Fruit fly (Drosophila melanogaster) whole organism, larva: ENCODE data around the gene CG46244.

Experiments used
- noc ChIP-seq: fragments of 200-800 bp; sonication (Bioruptor generic); optimal IDR thresholded peaks from 3 replicates; lab custom pipeline; 2019; ENCODE audit warnings: missing biosample characterization, mild to moderate bottlenecking, missing genetic modification characterization, moderate library complexity

CG46244 gene

dm6 chr2L:19750571-19750970 lies 144.2 kb downstream of the CG46244 start:
- TF ChIP-seq noc (tag; lab: Kevin White, UChicago), result no peak

DNA sequence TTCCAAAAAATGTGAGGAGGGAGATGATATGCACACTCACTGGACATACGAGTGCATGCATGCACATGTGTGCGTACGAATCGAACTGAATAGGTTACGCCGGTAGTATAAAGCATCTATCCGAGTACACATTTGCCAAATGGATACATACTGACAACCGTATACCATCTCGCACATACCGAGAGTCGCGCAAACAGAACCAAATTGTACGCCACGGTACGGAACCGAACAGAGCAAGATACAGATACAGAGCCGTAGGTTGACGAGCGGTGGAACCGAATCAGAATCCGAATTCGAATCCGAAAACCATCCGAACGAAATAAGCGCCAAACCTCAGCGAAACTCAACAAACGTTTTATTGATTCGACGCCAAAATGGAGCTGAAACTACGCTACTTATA lies 148.6 kb downstream of the CG46244 start:
- no peak for TF ChIP-seq noc (tag; lab: Kevin White, UChicago)

- no peak for TF ChIP-seq noc (tag; lab: Kevin White, UChicago)
Measured at dm6 chr2L:19756040-19756439, 149.7 kb downstream of the CG46244 start.

dm6 chr2L:19756716-19757115 lies 150.3 kb downstream of the CG46244 start, which contains the start of gene CG10631:
CG10631 (minus strand) TSS chr2L:19756904.
- TF ChIP-seq noc (tag; lab: Kevin White, UChicago), result no peak

DNA sequence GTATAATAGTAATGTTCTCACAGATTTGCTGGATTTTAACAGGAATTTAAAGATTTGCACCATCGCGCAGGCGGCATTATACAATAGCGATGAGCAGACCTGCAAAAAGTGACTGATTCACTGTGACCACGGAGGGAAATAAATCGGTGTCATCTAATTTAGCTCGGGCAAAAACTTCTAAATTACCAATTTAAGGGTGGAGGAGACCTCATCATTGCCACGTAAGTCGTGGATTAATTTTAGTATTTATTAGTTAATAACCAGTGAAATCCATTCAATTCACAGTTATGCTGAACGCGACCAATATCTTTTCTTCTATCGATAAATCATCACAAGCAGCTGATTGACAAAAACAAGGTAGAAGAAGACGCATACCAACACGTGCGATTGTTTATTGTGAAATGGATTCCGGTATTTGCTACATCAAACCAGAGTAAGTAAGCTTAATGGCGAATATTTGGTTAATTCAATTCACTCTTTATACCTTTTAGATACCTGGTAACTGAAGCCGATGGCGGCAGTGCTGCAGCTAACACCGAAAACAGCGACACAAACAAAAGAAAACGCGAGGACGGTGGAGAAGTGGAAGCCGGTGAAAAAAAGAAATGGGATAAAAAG lies 152.3 kb downstream of the CG46244 start, which contains the start of the genes CG10628 and Dus3:
Gene CG10628 (minus strand): TSS at position 105 of the 618 bp plus-strand sequence.
Gene Dus3 (plus strand): TSS at position 369 of the 618 bp plus-strand sequence.
- TF ChIP-seq noc (tag; lab: Kevin White, UChicago), result peak; percentile 85

DNA sequence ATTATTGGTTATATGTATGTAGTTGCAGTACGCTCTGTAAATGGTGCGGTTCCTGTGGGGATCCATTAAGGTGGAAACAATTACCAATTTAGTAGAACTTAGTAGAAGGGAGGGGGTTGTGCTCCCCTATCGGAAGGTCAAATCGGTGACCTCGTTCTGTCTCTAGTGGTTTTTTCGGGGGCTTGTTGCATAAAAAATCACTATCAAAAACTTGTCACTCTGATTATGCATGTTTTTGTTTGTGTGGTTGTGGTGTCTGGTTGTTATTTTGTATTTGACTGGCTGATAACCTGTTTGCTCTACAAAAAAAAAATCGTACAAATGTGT lies 157.0 kb downstream of the CG46244 start:
- TF ChIP-seq noc (tag; lab: Kevin White, UChicago), result no peak

DNA sequence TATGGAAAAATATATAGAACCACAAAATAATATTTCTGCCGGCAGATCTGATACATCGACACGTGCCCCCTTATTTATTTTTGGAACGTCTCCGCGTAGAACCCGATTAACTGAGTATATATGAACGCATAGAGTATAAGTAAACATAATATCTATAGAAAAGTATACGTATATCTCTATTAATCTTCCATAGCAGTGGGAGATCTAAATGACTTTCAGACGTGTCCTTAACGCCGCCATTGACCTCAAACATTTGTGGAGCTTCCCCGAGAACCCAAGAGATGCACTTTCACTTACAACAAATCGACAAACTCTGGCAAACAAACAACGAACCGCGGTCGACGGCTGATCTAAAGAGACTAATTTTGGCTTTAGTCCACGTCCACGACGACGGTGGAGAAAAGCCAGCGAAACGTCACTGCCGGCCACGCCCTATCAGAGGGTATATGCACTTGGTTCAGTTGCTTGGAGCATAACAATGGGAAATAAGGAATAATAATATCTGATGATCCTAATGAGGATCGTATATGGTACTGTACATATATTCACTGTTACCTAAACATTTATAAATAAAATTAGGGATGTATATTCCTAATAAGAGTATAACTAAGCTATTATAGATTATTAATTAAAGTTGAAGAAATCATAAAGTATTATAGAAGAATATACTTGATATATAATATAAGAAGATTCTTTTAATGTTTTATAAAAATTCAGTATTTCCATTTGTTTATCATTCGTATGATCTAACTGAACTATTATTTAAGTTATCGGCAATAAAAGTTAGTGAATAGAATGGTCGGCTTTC lies 157.6 kb downstream of the CG46244 start, which contains the start of gene fbp:
Gene fbp (minus strand): TSS at position 364 of the 808 bp plus-strand sequence.
- peak; percentile 83 for TF ChIP-seq noc (tag; lab: Kevin White, UChicago)

dm6 chr2L:19764581-19765136 lies 158.3 kb downstream of the CG46244 start:
- no peak for TF ChIP-seq noc (tag; lab: Kevin White, UChicago)

dm6 chr2L:19765406-19765805 lies 159.0 kb downstream of the CG46244 start:
- TF ChIP-seq noc (tag; lab: Kevin White, UChicago), result no peak

DNA sequence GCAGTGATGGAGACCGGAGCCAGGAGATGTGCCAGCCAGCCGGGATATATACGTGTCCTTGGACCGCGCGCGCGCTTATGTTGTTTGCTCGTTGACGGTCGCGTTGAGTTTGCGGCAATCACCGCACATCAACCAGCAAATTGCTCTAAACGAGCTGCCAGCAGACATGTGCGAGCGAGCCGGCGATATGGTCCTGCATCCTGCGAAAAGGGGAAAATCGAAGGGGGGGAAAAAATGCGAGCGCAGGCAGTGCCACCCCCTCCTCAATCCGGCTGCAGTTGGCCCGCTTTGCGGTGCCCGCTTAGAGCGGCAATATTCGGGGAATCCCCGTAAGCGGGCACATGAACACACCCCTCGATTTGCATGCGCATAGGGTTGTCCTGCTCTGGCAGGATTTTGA lies 162.6 kb downstream of the CG46244 start, which contains the start of gene bsh:
Gene bsh (minus strand): TSS at position 101 of the 400 bp plus-strand sequence.
- TF ChIP-seq noc (tag; lab: Kevin White, UChicago), result no peak

- TF ChIP-seq noc (tag; lab: Kevin White, UChicago), result no peak
Measured at dm6 chr2L:19769703-19770102, 163.3 kb downstream of the CG46244 start.

dm6 chr2L:19774278-19774677 lies 167.9 kb downstream of the CG46244 start:
- TF ChIP-seq noc (tag; lab: Kevin White, UChicago), result no peak
